Fruit fly (Drosophila melanogaster) whole organism, embryonic: ENCODE measurements around the gene Gfat2.

ENCODE experiments used
- Awh ChIP-seq: fragments of 200-800 bp; sonication (Bioruptor generic); IDR thresholded peaks from 2 replicates; pipeline ENCODE4, ENCODE4 v1.3.6; 2022; ENCODE audit warnings: missing biosample characterization, missing genetic modification characterization
- Bgb ChIP-seq: fragments of 200-800 bp; sonication (Bioruptor generic); IDR thresholded peaks from 2 replicates; pipeline ENCODE4 v1.3.6; 2022; ENCODE audit warnings: missing biosample characterization, missing genetic modification characterization; ENCODE audit not compliant: partially characterized antibody
- CG10267 ChIP-seq: fragments of 200-800 bp; sonication (Bioruptor generic); optimal IDR thresholded peaks from 2 replicates; lab custom pipeline; 2018; ENCODE audit warnings: missing biosample characterization, mild to moderate bottlenecking, missing genetic modification characterization, moderate library complexity
- CG10431 ChIP-seq: fragments of 200-800 bp; sonication (Bioruptor generic); optimal IDR thresholded peaks from 3 replicates; lab custom pipeline; 2018; ENCODE audit warnings: missing biosample characterization, mild to moderate bottlenecking, missing genetic modification characterization
- CG10979 ChIP-seq: fragments of 200-800 bp; sonication (Bioruptor generic); optimal IDR thresholded peaks from 2 replicates; lab custom pipeline; 2018; ENCODE audit warnings: missing biosample characterization, mild to moderate bottlenecking, missing genetic modification characterization, moderate library complexity
- CG11247 ChIP-seq: fragments of 200-800 bp; sonication (Bioruptor generic); IDR thresholded peaks from 2 replicates; pipeline ENCODE4 v1.3.6; 2022; ENCODE audit warnings: missing biosample characterization, missing genetic modification characterization
- CG12071 ChIP-seq: fragments of 200-800 bp; sonication (Bioruptor generic); optimal IDR thresholded peaks from 3 replicates; lab custom pipeline; 2018; ENCODE audit warnings: missing biosample characterization, mild to moderate bottlenecking, missing genetic modification characterization
- CG13424 ChIP-seq: fragments of 200-800 bp; sonication (Bioruptor generic); optimal IDR thresholded peaks from 2 replicates; lab custom pipeline; 2019; ENCODE audit warnings: missing biosample characterization, mild to moderate bottlenecking, missing genetic modification characterization, moderate library complexity
- CG1603 ChIP-seq: fragments of 200-800 bp; sonication (Bioruptor generic); optimal IDR thresholded peaks from 2 replicates; lab custom pipeline; 2019; ENCODE audit warnings: missing biosample characterization, mild to moderate bottlenecking, missing genetic modification characterization, moderate library complexity
- CG1792 ChIP-seq: fragments of 200-800 bp; sonication (Bioruptor generic); optimal IDR thresholded peaks from 2 replicates; lab custom pipeline; 2016; ENCODE audit warnings: missing biosample characterization, missing genetic modification characterization
- CG31224 ChIP-seq: fragments of 200-800 bp; sonication (Bioruptor generic); IDR thresholded peaks from 2 replicates; pipeline ENCODE4 v1.3.6; 2022; ENCODE audit warnings: missing biosample characterization, missing genetic modification characterization
- CG31441 ChIP-seq: fragments of 200-800 bp; sonication (Bioruptor generic); IDR thresholded peaks from 2 replicates; pipeline ENCODE4 v1.3.6; 2022; ENCODE audit warnings: missing biosample characterization, missing genetic modification characterization
- CG32767 ChIP-seq: fragments of 200-800 bp; sonication (Bioruptor generic); IDR thresholded peaks from 2 replicates; pipeline ENCODE4 v1.3.6; 2022; ENCODE audit warnings: missing biosample characterization, missing genetic modification characterization
- CG3281 ChIP-seq: fragments of 200-800 bp; sonication (Bioruptor generic); optimal IDR thresholded peaks from 3 replicates; lab custom pipeline; 2017; ENCODE audit warnings: missing biosample characterization, mild to moderate bottlenecking, missing genetic modification characterization
- CG3838 ChIP-seq: fragments of 200-800 bp; sonication (Bioruptor generic); optimal IDR thresholded peaks from 3 replicates; lab custom pipeline; 2016; ENCODE audit warnings: missing biosample characterization, missing genetic modification characterization
- CG4282 ChIP-seq: fragments of 200-800 bp; sonication (Bioruptor generic); optimal IDR thresholded peaks from 2 replicates; lab custom pipeline; 2016; ENCODE audit warnings: missing biosample characterization, missing genetic modification characterization
- CG6175 ChIP-seq: fragments of 200-800 bp; sonication (Bioruptor generic); IDR thresholded peaks from 3 replicates; pipeline ENCODE4 v1.3.6; 2022; ENCODE audit warnings: missing biosample characterization, missing genetic modification characterization
- CG6813 ChIP-seq: fragments of 200-800 bp; sonication (Bioruptor generic); optimal IDR thresholded peaks from 2 replicates; lab custom pipeline; 2017; ENCODE audit warnings: missing biosample characterization, missing genetic modification characterization, mild to moderate bottlenecking, moderate library complexity, missing genetic modification reagents
- CG7357 ChIP-seq: fragments of 200-800 bp; sonication (Bioruptor generic); IDR thresholded peaks from 3 replicates; pipeline ENCODE4 v1.3.6; 2022; ENCODE audit warnings: missing biosample characterization, missing genetic modification characterization
- CG9932 ChIP-seq: fragments of 200-800 bp; sonication (Bioruptor generic); IDR thresholded peaks from 2 replicates; pipeline ENCODE4 v1.3.6; 2022; ENCODE audit warnings: missing biosample characterization, missing genetic modification characterization
- Chrac-16 ChIP-seq: fragments of 200-800 bp; sonication (Bioruptor generic); optimal IDR thresholded peaks from 3 replicates; lab custom pipeline; 2016; ENCODE audit warnings: missing biosample characterization, missing genetic modification characterization
- Doc2 ChIP-seq: fragments of 200-800 bp; sonication (Bioruptor generic); IDR thresholded peaks from 2 replicates; pipeline ENCODE4 v1.3.6; 2022; ENCODE audit warnings: missing biosample characterization, missing genetic modification characterization
- Dp ChIP-seq: fragments of 200-800 bp; sonication (Bioruptor generic); optimal IDR thresholded peaks from 2 replicates; lab custom pipeline; 2018; ENCODE audit warnings: missing biosample characterization, mild to moderate bottlenecking, missing genetic modification characterization, moderate library complexity
- Gug ChIP-seq: fragments of 200-800 bp; sonication (Bioruptor generic); IDR thresholded peaks from 4 replicates; pipeline ENCODE4 v1.3.6; 2022; ENCODE audit warnings: missing biosample characterization, missing genetic modification characterization
- Lhr ChIP-seq: fragments of 200-800 bp; sonication (Bioruptor generic); optimal IDR thresholded peaks from 3 replicates; lab custom pipeline; 2017; ENCODE audit warnings: mild to moderate bottlenecking, missing biosample characterization, missing genetic modification reagents, missing genetic modification characterization
- Mrtf ChIP-seq: fragments of 200-800 bp; sonication (Bioruptor generic); IDR thresholded peaks from 3 replicates; pipeline ENCODE4 v1.3.6; 2022; ENCODE audit warnings: missing biosample characterization, missing genetic modification characterization
- Scr ChIP-seq: fragments of 200-800 bp; sonication (Bioruptor generic); IDR thresholded peaks from 2 replicates; pipeline ENCODE4 v1.3.6; 2022; ENCODE audit warnings: missing biosample characterization, missing genetic modification characterization; ENCODE audit not compliant: partially characterized antibody
- bsh ChIP-seq, 2 experiments: fragments of 200-800 bp; sonication (Bioruptor generic); optimal IDR thresholded peaks; 2 replicates each; lab custom pipeline; 2017 to 2018; ENCODE audit warnings: mild to moderate bottlenecking in 2 of 2, missing biosample characterization in 2 of 2, missing genetic modification characterization in 2 of 2, moderate library complexity in 1 of 2
- btn ChIP-seq: fragments of 200-800 bp; sonication (Bioruptor generic); optimal IDR thresholded peaks from 2 replicates; lab custom pipeline; 2016; ENCODE audit warnings: missing biosample characterization, missing genetic modification characterization
- dati ChIP-seq: fragments of 200-800 bp; sonication (Bioruptor generic); IDR thresholded peaks from 2 replicates; pipeline ENCODE4 v1.3.6; 2022; ENCODE audit warnings: missing biosample characterization, missing genetic modification characterization
- dmrt99B ChIP-seq: fragments of 200-800 bp; sonication (Bioruptor generic); optimal IDR thresholded peaks from 2 replicates; lab custom pipeline; 2018; ENCODE audit warnings: missing biosample characterization, mild to moderate bottlenecking, missing genetic modification characterization, moderate library complexity
- fu2 ChIP-seq: fragments of 200-800 bp; sonication (Bioruptor generic); optimal IDR thresholded peaks from 2 replicates; lab custom pipeline; 2016; ENCODE audit warnings: missing biosample characterization, missing genetic modification characterization
- lola ChIP-seq, 3 experiments: fragments of >200 bp in 2 of 3; fragments of 200-800 bp in 1 of 3; sonication (Bioruptor generic) in 1 of 3; optimal IDR thresholded peaks; 2 replicates each; lab custom pipeline; 2017 to 2019; ENCODE audit warnings: missing biosample characterization in 3 of 3, missing genetic modification characterization in 3 of 3, mild to moderate bottlenecking in 1 of 3, moderate library complexity in 1 of 3
- oc ChIP-seq: fragments of 200-800 bp; sonication (Bioruptor generic); optimal IDR thresholded peaks from 2 replicates; lab custom pipeline; 2018; ENCODE audit warnings: missing biosample characterization, mild to moderate bottlenecking, missing genetic modification characterization, moderate library complexity
- org-1 ChIP-seq: fragments of 200-800 bp; sonication (Bioruptor generic); optimal IDR thresholded peaks from 2 replicates; lab custom pipeline; 2017; ENCODE audit warnings: missing biosample characterization, missing genetic modification characterization
- otp ChIP-seq: fragments of 200-800 bp; sonication (Bioruptor generic); IDR thresholded peaks from 3 replicates; pipeline ENCODE4, ENCODE4 v1.3.6; 2022; ENCODE audit warnings: missing biosample characterization, missing genetic modification characterization
- sens ChIP-seq: fragments of 200-800 bp; sonication (Bioruptor generic); peaks from one replicate; lab custom pipeline; 2016; ENCODE audit warnings: missing biosample characterization, missing genetic modification characterization
- seq ChIP-seq: fragments of 200-800 bp; sonication (Bioruptor generic); IDR thresholded peaks from 2 replicates; pipeline ENCODE4 v1.3.6; 2022; ENCODE audit warnings: missing biosample characterization, missing genetic modification characterization
- sisA ChIP-seq: fragments of 200-800 bp; sonication (Bioruptor generic); IDR thresholded peaks from 2 replicates; pipeline ENCODE4 v1.3.6; 2022; ENCODE audit warnings: missing biosample characterization, missing genetic modification characterization
- sug ChIP-seq: fragments of 200-800 bp; optimal IDR thresholded peaks from 2 replicates; lab custom pipeline; 2019; ENCODE audit warnings: missing biosample characterization, mild to moderate bottlenecking, missing genetic modification characterization, moderate library complexity
- tap ChIP-seq: fragments of 200-800 bp; optimal IDR thresholded peaks from 3 replicates; lab custom pipeline; 2019; ENCODE audit warnings: missing biosample characterization, mild to moderate bottlenecking, missing genetic modification characterization, moderate library complexity
- tgo ChIP-seq: fragments of 200-800 bp; sonication (Bioruptor generic); IDR thresholded peaks from 3 replicates; pipeline ENCODE4 v1.3.6; 2022; ENCODE audit warnings: missing biosample characterization, missing genetic modification characterization
- tna ChIP-seq: fragments of 200-800 bp; sonication (Bioruptor generic); IDR thresholded peaks from 2 replicates; pipeline ENCODE4 v1.3.6; 2022; ENCODE audit warnings: missing biosample characterization, missing genetic modification characterization; ENCODE audit not compliant: partially characterized antibody
- unc-4 ChIP-seq: fragments of 200-800 bp; sonication (Bioruptor generic); IDR thresholded peaks from 2 replicates; pipeline ENCODE4 v1.3.6; 2022; ENCODE audit warnings: missing biosample characterization, missing genetic modification characterization; ENCODE audit not compliant: partially characterized antibody
- z ChIP-seq: fragments of 200-800 bp; sonication (Bioruptor generic); IDR thresholded peaks from 3 replicates; pipeline ENCODE4 v1.3.6; 2022; ENCODE audit warnings: missing biosample characterization, missing genetic modification characterization
- zf30C ChIP-seq: fragments of 200-800 bp; sonication (Bioruptor generic); optimal IDR thresholded peaks from 3 replicates; lab custom pipeline; 2018; ENCODE audit warnings: missing biosample characterization, mild to moderate bottlenecking, missing genetic modification characterization
- zfh1 ChIP-seq: fragments of 200-800 bp; sonication (Bioruptor generic); IDR thresholded peaks from 3 replicates; pipeline ENCODE4 v1.3.6; 2022; ENCODE audit warnings: missing biosample characterization, missing genetic modification characterization
- zfh2 ChIP-seq: fragments of 200-800 bp; sonication (Bioruptor generic); optimal IDR thresholded peaks from 2 replicates; lab custom pipeline; 2016; ENCODE audit warnings: missing biosample characterization, missing genetic modification characterization

Gene Gfat2

DNA sequence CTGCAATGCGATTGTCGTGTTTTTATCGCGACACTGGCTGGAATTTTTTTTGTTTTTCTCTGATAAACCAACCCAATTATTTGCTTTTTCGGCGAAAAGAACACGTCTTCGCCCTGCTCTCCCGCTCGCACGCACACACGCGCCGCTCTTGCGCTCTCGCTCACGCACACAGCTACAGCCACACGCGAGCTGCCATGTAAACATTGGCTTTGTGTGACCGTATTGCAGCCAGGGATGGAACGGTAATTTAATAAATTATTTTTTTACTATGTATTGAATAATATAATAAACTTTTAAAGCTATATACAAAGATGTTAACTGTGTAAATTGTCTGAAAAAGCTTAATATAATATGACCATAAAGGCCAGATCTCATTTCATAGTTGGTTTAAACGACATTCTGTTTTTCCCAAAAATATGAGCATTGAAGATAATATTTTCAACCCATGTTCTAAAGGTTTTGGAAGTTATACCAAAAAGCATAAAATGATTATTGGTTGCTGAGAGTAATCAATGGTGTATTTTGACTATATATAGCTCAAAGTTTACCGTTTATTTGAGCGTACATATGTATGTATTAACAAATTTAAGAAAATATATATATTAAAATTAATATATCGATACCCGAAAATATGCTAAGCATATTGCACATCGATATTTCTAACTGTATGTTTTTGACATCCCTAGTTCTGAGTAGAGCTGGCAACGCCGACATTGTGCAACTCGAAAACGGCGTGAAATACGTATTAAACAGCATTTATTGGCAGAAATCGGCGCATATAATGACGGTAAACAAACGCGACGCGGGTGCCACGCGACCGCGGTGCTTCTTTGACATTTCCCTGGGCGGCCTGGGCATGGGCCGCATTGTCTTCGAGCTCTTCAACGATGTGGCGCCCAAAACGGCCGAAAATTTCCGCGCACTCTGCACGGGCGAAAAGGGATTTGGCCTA lies at the start of gene Gfat2, which contains the start of gene Moca-cyp (continued):
- TF ChIP-seq Chrac-16 (GFP tag; lab: Kevin White, UChicago) (peak; percentile 57), CG31441 (GFP tag; lab: Robert Waterston, UW) (peak; percentile 70; the same call in 1 of the 2 replicates), otp (peak; percentile 15; the same call in 1 of the 3 replicates), Bgb (GFP tag; lab: Robert Waterston, UW) (peak; percentile 66), lola (GFP tag; optimal IDR thresholded peaks at IDR 0.05; lab: Kevin White, UChicago) (peak in 1 of 3 experiments; percentile 56), CG10431 (GFP tag; lab: Kevin White, UChicago) (peak; percentile 99), CG9932 (GFP tag; lab: Robert Waterston, UW) (peak; percentile 76), CG1603 (peak; percentile 7), CG3838 (GFP tag; lab: Kevin White, UChicago) (peak; percentile 34), sug (tag; lab: Kevin White, UChicago) (peak; percentile 70), CG11247 (peak; percentile 57), CG6175 (GFP tag; lab: Robert Waterston, UW) (no peak), Gug (GFP tag; lab: Robert Waterston, UW) (peak; percentile 36; the same call in 1 of the 4 replicates), CG6813 (peak; percentile 57), tna (no peak), Awh (GFP tag; lab: Robert Waterston, UW) (no peak), tap (tag; lab: Kevin White, UChicago) (peak; percentile 67), z (GFP tag; lab: Robert Waterston, UW) (no peak), Scr (GFP tag; lab: Robert Waterston, UW) (peak; percentile 77), CG12071 (GFP tag; lab: Kevin White, UChicago) (peak; percentile 69), sisA (peak; percentile 60), zfh1 (GFP tag; lab: Robert Waterston, UW) (peak; percentile 65; the same call in 2 of the 3 replicates), tgo (GFP tag; lab: Robert Waterston, UW) (peak; percentile 61), seq (GFP tag; lab: Robert Waterston, UW) (peak; percentile 42; the same call in 1 of the 2 replicates), org-1 (no peak), Doc2 (GFP tag; lab: Robert Waterston, UW) (no peak), CG1792 (GFP tag; lab: Kevin White, UChicago) (no peak), bsh (GFP tag; optimal IDR thresholded peaks at IDR 0.05; lab: Kevin White, UChicago) (peak in 1 of 2 experiments; percentile 58), CG10979 (tag; lab: Kevin White, UChicago) (peak; percentile 23), zfh2 (peak; percentile 45), dati (GFP tag; lab: Robert Waterston, UW) (0 out of 2 replicates have a peak, but pooled peaks have one; percentile 25), Dp (GFP tag; lab: Kevin White, UChicago) (no peak), unc-4 (GFP tag; lab: Robert Waterston, UW) (peak; percentile 61), btn (no peak), sens (GFP tag; lab: Kevin White, UChicago) (peak; percentile 69), CG10267 (peak; percentile 61), CG7357 (peak; percentile 26; the same call in 1 of the 3 replicates), fu2 (GFP tag; lab: Kevin White, UChicago) (no peak), CG32767 (GFP tag; lab: Robert Waterston, UW) (no peak), oc (tag; lab: Kevin White, UChicago) (no peak), CG13424 (tag; lab: Kevin White, UChicago) (peak; percentile 79), dmrt99B (tag; lab: Kevin White, UChicago) (peak; percentile 56), CG31224 (GFP tag; lab: Robert Waterston, UW) (peak; percentile 55; the same call in 1 of the 2 replicates), CG4282 (no peak), CG3281 (GFP tag; lab: Kevin White, UChicago) (peak; percentile 61), Lhr (GFP tag; lab: Kevin White, UChicago) (peak; percentile 2), Mrtf (peak; percentile 45; the same call in 1 of the 3 replicates), zf30C (GFP tag; lab: Kevin White, UChicago) (peak; percentile 4)
